Fruit fly (Drosophila melanogaster) whole organism, embryonic: ENCODE results near the gene CAH9.

Source experiments
- Abd-B ChIP-seq: fragments of 200-800 bp; sonication (Bioruptor generic); optimal IDR thresholded peaks from 2 replicates; lab custom pipeline; 2018; ENCODE audit warnings: missing biosample characterization, mild to moderate bottlenecking, missing genetic modification characterization, moderate library complexity
- Antp ChIP-seq: fragments of 200-800 bp; sonication (Bioruptor generic); optimal IDR thresholded peaks from 3 replicates; lab custom pipeline; 2016; ENCODE audit warnings: missing biosample characterization, missing genetic modification characterization
- BtbVII ChIP-seq: fragments of 200-800 bp; sonication (Bioruptor generic); optimal IDR thresholded peaks from 3 replicates; lab custom pipeline; 2017; ENCODE audit warnings: missing biosample characterization, mild to moderate bottlenecking, missing genetic modification characterization
- CG10321 ChIP-seq: fragments of 200-800 bp; sonication (Bioruptor generic); IDR thresholded peaks from 2 replicates; pipeline ENCODE4 v1.3.6; 2022; ENCODE audit warnings: missing biosample characterization, missing genetic modification characterization
- CG10366 ChIP-seq: fragments of 200-800 bp; sonication (Bioruptor generic); IDR thresholded peaks from 2 replicates; pipeline ENCODE4 v1.3.6; 2022; ENCODE audit warnings: missing biosample characterization, missing genetic modification characterization
- CG10431 ChIP-seq: fragments of 200-800 bp; sonication (Bioruptor generic); optimal IDR thresholded peaks from 3 replicates; lab custom pipeline; 2018; ENCODE audit warnings: missing biosample characterization, mild to moderate bottlenecking, missing genetic modification characterization
- CG10462 ChIP-seq: fragments of 200-800 bp; sonication (Bioruptor generic); optimal IDR thresholded peaks from 2 replicates; lab custom pipeline; 2016; ENCODE audit warnings: missing biosample characterization, missing genetic modification characterization
- CG17361 ChIP-seq: fragments of 200-800 bp; sonication (Bioruptor generic); IDR thresholded peaks from 3 replicates; pipeline ENCODE4 v1.3.6; 2022; ENCODE audit warnings: missing biosample characterization, missing genetic modification characterization
- CG17568 ChIP-seq: fragments of 200-800 bp; sonication (Bioruptor generic); optimal IDR thresholded peaks from 2 replicates; lab custom pipeline; 2018; ENCODE audit warnings: missing biosample characterization, mild to moderate bottlenecking, missing genetic modification characterization, moderate library complexity
- CG18764 ChIP-seq: fragments of 200-800 bp; sonication (Bioruptor generic); optimal IDR thresholded peaks from 3 replicates; lab custom pipeline; 2016; ENCODE audit warnings: missing biosample characterization, missing genetic modification characterization
- CG30020 ChIP-seq: fragments of 200-800 bp; optimal IDR thresholded peaks from 2 replicates; lab custom pipeline; 2019; ENCODE audit warnings: missing biosample characterization, mild to moderate bottlenecking, missing genetic modification characterization, moderate library complexity
- CG3065 ChIP-seq: fragments of 200-800 bp; sonication (Bioruptor generic); optimal IDR thresholded peaks from 2 replicates; lab custom pipeline; 2016; ENCODE audit warnings: missing biosample characterization, missing genetic modification characterization
- CG31388 ChIP-seq: fragments of 200-800 bp; sonication (Bioruptor generic); optimal IDR thresholded peaks from 2 replicates; lab custom pipeline; 2016; ENCODE audit warnings: missing biosample characterization, missing genetic modification characterization
- CG34224 ChIP-seq: fragments of 200-800 bp; sonication (Bioruptor generic); IDR thresholded peaks from 3 replicates; pipeline ENCODE4 v1.3.6; 2022; ENCODE audit warnings: missing biosample characterization, missing genetic modification characterization; ENCODE audit not compliant: partially characterized antibody
- CG3838 ChIP-seq: fragments of 200-800 bp; sonication (Bioruptor generic); optimal IDR thresholded peaks from 3 replicates; lab custom pipeline; 2016; ENCODE audit warnings: missing biosample characterization, missing genetic modification characterization
- CG4424 ChIP-seq: fragments of 200-800 bp; sonication (Bioruptor generic); optimal IDR thresholded peaks from 3 replicates; lab custom pipeline; 2016; ENCODE audit warnings: missing biosample characterization, missing genetic modification characterization
- CG6813 ChIP-seq: fragments of 200-800 bp; sonication (Bioruptor generic); optimal IDR thresholded peaks from 2 replicates; lab custom pipeline; 2017; ENCODE audit warnings: missing biosample characterization, missing genetic modification characterization, mild to moderate bottlenecking, moderate library complexity, missing genetic modification reagents
- CG7745 ChIP-seq: fragments of 200-800 bp; sonication (Bioruptor generic); optimal IDR thresholded peaks from 2 replicates; lab custom pipeline; 2018; ENCODE audit warnings: missing biosample characterization, mild to moderate bottlenecking, missing genetic modification characterization, moderate library complexity
- CG8924 ChIP-seq: fragments of 200-800 bp; optimal IDR thresholded peaks from 3 replicates; lab custom pipeline; 2019; ENCODE audit warnings: missing biosample characterization, mild to moderate bottlenecking, missing genetic modification characterization, moderate library complexity
- CoRest ChIP-seq: fragments of 200-800 bp; sonication (Bioruptor generic); optimal IDR thresholded peaks from 3 replicates; lab custom pipeline; 2018; ENCODE audit warnings: missing biosample characterization, mild to moderate bottlenecking, missing genetic modification characterization, moderate library complexity
- Fer1 ChIP-seq: fragments of 200-800 bp; sonication (Bioruptor generic); optimal IDR thresholded peaks from 2 replicates; lab custom pipeline; 2017; ENCODE audit warnings: missing biosample characterization, mild to moderate bottlenecking, missing genetic modification characterization
- HLH54F ChIP-seq: fragments of 200-800 bp; sonication (Bioruptor generic); optimal IDR thresholded peaks from 3 replicates; lab custom pipeline; 2016; ENCODE audit warnings: missing biosample characterization, missing genetic modification characterization
- Hey ChIP-seq: fragments of 200-800 bp; sonication (Bioruptor generic); optimal IDR thresholded peaks from 3 replicates; lab custom pipeline; 2018; ENCODE audit warnings: missing biosample characterization, mild to moderate bottlenecking, missing genetic modification characterization
- Hmx ChIP-seq: fragments of 200-800 bp; sonication (Bioruptor generic); optimal IDR thresholded peaks from 2 replicates; lab custom pipeline; 2016; ENCODE audit warnings: missing biosample characterization, missing genetic modification characterization
- Lim3 ChIP-seq: fragments of 200-800 bp; sonication (Bioruptor generic); IDR thresholded peaks from 2 replicates; pipeline ENCODE4 v1.3.6; 2022; ENCODE audit warnings: missing biosample characterization, missing genetic modification characterization
- MBD-R2 ChIP-seq: fragments of 200-800 bp; sonication (Bioruptor generic); IDR thresholded peaks from 2 replicates; pipeline ENCODE4 v1.3.6; 2022; ENCODE audit warnings: missing biosample characterization, missing genetic modification characterization
- MESR4 ChIP-seq: fragments of 200-800 bp; sonication (Bioruptor generic); optimal IDR thresholded peaks from 2 replicates; lab custom pipeline; 2018; ENCODE audit warnings: missing biosample characterization, mild to moderate bottlenecking, missing genetic modification characterization, moderate library complexity
- Med ChIP-seq: fragments of 200-800 bp; sonication (Bioruptor generic); peaks from one replicate; lab custom pipeline; 2016; ENCODE audit warnings: missing biosample characterization, missing genetic modification characterization, mild to moderate bottlenecking, inconsistent platforms, moderate library complexity
- NfI ChIP-seq: fragments of 200-800 bp; sonication (Bioruptor generic); optimal IDR thresholded peaks from 3 replicates; lab custom pipeline; 2018; ENCODE audit warnings: missing biosample characterization, mild to moderate bottlenecking, missing genetic modification characterization, moderate library complexity
- cas ChIP-seq: fragments of 200-800 bp; sonication (Bioruptor generic); IDR thresholded peaks from 2 replicates; pipeline ENCODE4 v1.3.6; 2022; ENCODE audit warnings: missing biosample characterization, missing genetic modification characterization
- dati ChIP-seq: fragments of 200-800 bp; sonication (Bioruptor generic); IDR thresholded peaks from 2 replicates; pipeline ENCODE4 v1.3.6; 2022; ENCODE audit warnings: missing biosample characterization, missing genetic modification characterization
- emc ChIP-seq: fragments of 200-800 bp; sonication (Bioruptor generic); optimal IDR thresholded peaks from 2 replicates; lab custom pipeline; 2016; ENCODE audit warnings: missing biosample characterization, missing genetic modification characterization
- fru ChIP-seq: fragments of >200 bp; optimal IDR thresholded peaks from 2 replicates; lab custom pipeline; 2017
- gfzf ChIP-seq: fragments of 200-800 bp; sonication (Bioruptor generic); optimal IDR thresholded peaks from 2 replicates; lab custom pipeline; 2016; ENCODE audit warnings: missing biosample characterization, mild to moderate bottlenecking, missing genetic modification characterization, moderate library complexity
- hth ChIP-seq: fragments of >200 bp; optimal IDR thresholded peaks from 2 replicates; lab custom pipeline; 2017; ENCODE audit warnings: inconsistent platforms
- lab ChIP-seq: fragments of 200-800 bp; sonication (Bioruptor generic); optimal IDR thresholded peaks from 3 replicates; lab custom pipeline; 2017; ENCODE audit warnings: missing biosample characterization, missing genetic modification characterization, mild to moderate bottlenecking, moderate library complexity, missing genetic modification reagents
- lilli ChIP-seq: fragments of 200-800 bp; sonication (Bioruptor generic); optimal IDR thresholded peaks from 3 replicates; lab custom pipeline; 2016; ENCODE audit warnings: missing biosample characterization, missing genetic modification characterization
- nau ChIP-seq: fragments of 200-800 bp; sonication (Bioruptor generic); optimal IDR thresholded peaks from 3 replicates; lab custom pipeline; 2017; ENCODE audit warnings: missing biosample characterization, mild to moderate bottlenecking, missing genetic modification characterization, missing genetic modification reagents
- nerfin-2 ChIP-seq: fragments of 200-800 bp; sonication (Bioruptor generic); IDR thresholded peaks from 2 replicates; pipeline ENCODE4 v1.3.6; 2022; ENCODE audit warnings: missing biosample characterization, missing genetic modification characterization; ENCODE audit not compliant: partially characterized antibody
- p53 ChIP-seq: fragments of 200-800 bp; sonication (Bioruptor generic); optimal IDR thresholded peaks from 2 replicates; lab custom pipeline; 2016; ENCODE audit warnings: missing biosample characterization, missing genetic modification characterization
- repo ChIP-seq: fragments of 200-800 bp; sonication (Bioruptor generic); optimal IDR thresholded peaks from 2 replicates; lab custom pipeline; 2016; ENCODE audit warnings: missing biosample characterization, missing genetic modification characterization
- run ChIP-seq: fragments of 200-800 bp; sonication (Bioruptor generic); optimal IDR thresholded peaks from 3 replicates; lab custom pipeline; 2018; ENCODE audit warnings: missing biosample characterization, mild to moderate bottlenecking, missing genetic modification characterization
- sc ChIP-seq, 3 experiments: fragments of >200 bp in 2 of 3; fragments of 200-800 bp in 1 of 3; sonication (Bioruptor generic) in 1 of 3; optimal IDR thresholded peaks; 2 replicates in 2 of 3; 3 replicates in 1 of 3; lab custom pipeline; 2017; ENCODE audit warnings: mild to moderate bottlenecking in 1 of 3, missing biosample characterization in 1 of 3, missing genetic modification characterization in 1 of 3, missing genetic modification reagents in 1 of 3
- scrt ChIP-seq: fragments of 200-800 bp; sonication (Bioruptor generic); optimal IDR thresholded peaks from 2 replicates; lab custom pipeline; 2018; ENCODE audit warnings: missing biosample characterization, mild to moderate bottlenecking, missing genetic modification characterization, moderate library complexity
- sens-2 ChIP-seq: fragments of 200-800 bp; sonication (Bioruptor generic); IDR thresholded peaks from 2 replicates; pipeline ENCODE4 v1.3.6; 2022; ENCODE audit warnings: missing biosample characterization, missing genetic modification characterization
- stwl ChIP-seq: fragments of 200-800 bp; sonication (Bioruptor generic); optimal IDR thresholded peaks from 3 replicates; lab custom pipeline; 2018; ENCODE audit warnings: missing biosample characterization, mild to moderate bottlenecking, missing genetic modification characterization, moderate library complexity
- sug ChIP-seq: fragments of 200-800 bp; optimal IDR thresholded peaks from 2 replicates; lab custom pipeline; 2019; ENCODE audit warnings: missing biosample characterization, mild to moderate bottlenecking, missing genetic modification characterization, moderate library complexity
- tgo ChIP-seq: fragments of 200-800 bp; sonication (Bioruptor generic); IDR thresholded peaks from 3 replicates; pipeline ENCODE4 v1.3.6; 2022; ENCODE audit warnings: missing biosample characterization, missing genetic modification characterization
- tup ChIP-seq: fragments of 200-800 bp; sonication (Bioruptor generic); optimal IDR thresholded peaks from 2 replicates; lab custom pipeline; 2016; ENCODE audit warnings: missing biosample characterization, mild to moderate bottlenecking, missing genetic modification characterization, moderate library complexity
- vnd ChIP-seq: fragments of 200-800 bp; sonication (Bioruptor generic); IDR thresholded peaks from 3 replicates; pipeline ENCODE4 v1.3.6; 2022; ENCODE audit warnings: missing biosample characterization, missing genetic modification characterization; ENCODE audit not compliant: partially characterized antibody

Gene CAH9

dm6 chr3R:27069810-27070625 lies 36.0 kb downstream of the CAH9 start, which contains the start of gene spz (continued):
- TF ChIP-seq hth (lab: Kevin White, UChicago) (no peak), nau (GFP tag; lab: Kevin White, UChicago) (no peak), Hmx (GFP tag; lab: Kevin White, UChicago) (no peak), lab (GFP tag; lab: Kevin White, UChicago) (peak; percentile 28), lilli (GFP tag; lab: Kevin White, UChicago) (no peak), cas (GFP tag; lab: Robert Waterston, UW) (no peak), CG31388 (GFP tag; lab: Kevin White, UChicago) (no peak), CG8924 (no peak), HLH54F (no peak), tup (no peak), CG10366 (no peak), Fer1 (GFP tag; lab: Kevin White, UChicago) (no peak), CG7745 (tag; lab: Kevin White, UChicago) (no peak), vnd (GFP tag; lab: Robert Waterston, UW) (no peak), fru (no peak), MESR4 (GFP tag; lab: Kevin White, UChicago) (no peak), NfI (GFP tag; lab: Kevin White, UChicago) (peak; percentile 4), CG4424 (GFP tag; lab: Kevin White, UChicago) (no peak), stwl (tag; lab: Kevin White, UChicago) (no peak), CG30020 (tag; lab: Kevin White, UChicago) (no peak), sens-2 (GFP tag; lab: Robert Waterston, UW) (no peak), CG10462 (no peak), gfzf (GFP tag; lab: Kevin White, UChicago) (no peak), CG17568 (GFP tag; lab: Kevin White, UChicago) (no peak), Lim3 (no peak), MBD-R2 (GFP tag; lab: Robert Waterston, UW) (no peak), Med (GFP tag; lab: Kevin White, UChicago) (peak; percentile 75), run (tag; lab: Kevin White, UChicago) (no peak), p53 (GFP tag; lab: Kevin White, UChicago) (no peak), scrt (GFP tag; lab: Kevin White, UChicago) (no peak), Hey (no peak), CG10431 (GFP tag; lab: Kevin White, UChicago) (no peak), CG3065 (GFP tag; lab: Kevin White, UChicago) (no peak), CoRest (tag; lab: Kevin White, UChicago) (no peak), CG34224 (GFP tag; lab: Robert Waterston, UW) (no peak; the same call in 2 of the 3 replicates), Antp (no peak), CG6813 (GFP tag; lab: Kevin White, UChicago) (no peak), repo (peak; percentile 14), sc (optimal IDR thresholded peaks at IDR 0.05; lab: Kevin White, UChicago) (no peak), sc (GFP tag; optimal IDR thresholded peaks at IDR 0.05; lab: Kevin White, UChicago) (no peak), CG18764 (no peak), CG17361 (GFP tag; lab: Robert Waterston, UW) (no peak), BtbVII (GFP tag; lab: Kevin White, UChicago) (no peak), CG10321 (GFP tag; lab: Robert Waterston, UW) (peak; percentile 85), CG3838 (no peak), sug (tag; lab: Kevin White, UChicago) (no peak), Abd-B (GFP tag; lab: Kevin White, UChicago) (peak; percentile 23), tgo (GFP tag; lab: Robert Waterston, UW) (no peak), emc (GFP tag; lab: Kevin White, UChicago) (no peak), nerfin-2 (no peak), dati (GFP tag; lab: Robert Waterston, UW) (no peak)
